Worm (Caenorhabditis elegans) whole organism, L4 larva: Measurements from ENCODE around the gene C27C12.4.

Experiments
- F10B5.3 ChIP-seq: sonication (generic microtip); optimal IDR thresholded peaks from 2 replicates; lab custom pipeline; 2016; ENCODE audit warnings: mild to moderate bottlenecking, missing genetic modification characterization, missing compliant biosample characterization
- F26F4.8 ChIP-seq: fragments of 200-800 bp; sonication (Bioruptor generic); conservative IDR thresholded peaks from 2 replicates; pipeline ENCODE4 v1.3.6; 2022; ENCODE audit warnings: missing genetic modification characterization, missing compliant biosample characterization
- T20F7.1 ChIP-seq: fragments of 200-800 bp; sonication (Bioruptor generic); optimal IDR thresholded peaks from 2 replicates; lab custom pipeline; 2018; ENCODE audit warnings: mild to moderate bottlenecking, missing genetic modification characterization, missing compliant biosample characterization
- aha-1 ChIP-seq: fragments of 150-350 bp; peaks from one replicate; lab custom pipeline; 2014; ENCODE audit warnings: missing biosample characterization, missing genetic modification characterization
- attf-4 ChIP-seq: sonication (generic microtip); optimal IDR thresholded peaks from 3 replicates; lab custom pipeline; 2017; ENCODE audit warnings: missing biosample characterization, missing genetic modification characterization
- dve-1 ChIP-seq: sonication (generic microtip); optimal IDR thresholded peaks from 2 replicates; lab custom pipeline; 2017; ENCODE audit warnings: antibody characterized with exemption, mild to moderate bottlenecking, missing genetic modification characterization, missing compliant biosample characterization; ENCODE audit not compliant: insufficient read depth
- egl-43 ChIP-seq: fragments of 200-800 bp; sonication (Bioruptor generic); IDR thresholded peaks from 2 replicates; pipeline ENCODE4 v1.3.6; 2022; ENCODE audit warnings: missing genetic modification reagents, missing genetic modification characterization, missing compliant biosample characterization
- gei-8 ChIP-seq: fragments of 200-800 bp; sonication (Bioruptor generic); optimal IDR thresholded peaks from 2 replicates; lab custom pipeline; 2018; ENCODE audit warnings: mild to moderate bottlenecking, missing genetic modification characterization, missing compliant biosample characterization
- mxl-3 ChIP-seq: fragments of 200-800 bp; sonication (Bioruptor generic); optimal IDR thresholded peaks from 2 replicates; lab custom pipeline; 2018; ENCODE audit warnings: mild to moderate bottlenecking, missing genetic modification characterization, missing compliant biosample characterization
- nhr-11 ChIP-seq: fragments of 150-350 bp; optimal IDR thresholded peaks from 2 replicates; lab custom pipeline; 2014; ENCODE audit warnings: missing biosample characterization, missing genetic modification characterization
- set-16 ChIP-seq: fragments of 200-800 bp; sonication (Bioruptor generic); IDR thresholded peaks from 2 replicates; pipeline ENCODE4 v1.3.6; 2022; ENCODE audit warnings: missing genetic modification reagents, missing genetic modification characterization, missing compliant biosample characterization
- snpc-1.2 ChIP-seq: fragments of 200-800 bp; sonication (Bioruptor generic); IDR thresholded peaks from 2 replicates; pipeline ENCODE4 v1.3.6; 2022; ENCODE audit warnings: missing genetic modification reagents, missing genetic modification characterization, missing compliant biosample characterization
- unc-62 ChIP-seq, 3 experiments: fragments of 150-350 bp in 1 of 3; sonication (generic microtip); optimal IDR thresholded peaks in 2 of 3; peaks in 1 of 3; 1 replicate in 1 of 3; 2 replicates in 2 of 3; lab custom pipeline; 2014 to 2017; ENCODE audit warnings: missing biosample characterization in 3 of 3, missing genetic modification characterization in 3 of 3, missing genetic modification reagents in 3 of 3, missing genotype in 1 of 3
- zip-11 ChIP-seq: fragments of 200-800 bp; sonication (Bioruptor generic); IDR thresholded peaks from 2 replicates; pipeline ENCODE4 v1.3.6; 2022; ENCODE audit warnings: missing genetic modification characterization, missing compliant biosample characterization

C27C12.4 gene

DNA sequence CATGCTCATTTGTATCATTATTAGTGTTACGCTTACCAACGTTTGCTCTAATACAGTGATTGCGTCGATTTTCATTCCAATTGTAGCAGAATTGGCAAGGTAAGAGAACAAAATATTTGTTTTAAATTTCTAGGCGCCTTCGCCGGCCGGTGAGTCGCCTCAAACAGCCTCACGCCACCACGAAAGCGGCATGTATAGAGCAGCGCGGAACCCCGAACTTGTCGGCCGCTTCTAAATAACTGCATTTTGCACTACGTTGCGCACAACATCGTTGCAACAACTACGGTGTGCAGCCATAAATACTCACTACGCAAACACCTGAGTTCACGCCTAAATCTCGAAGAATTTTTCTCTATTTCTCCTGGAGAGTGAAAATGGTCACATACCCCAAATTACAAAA is 43.3 kb downstream of the C27C12.4 start:
- TF ChIP-seq aha-1 (tag; lab: Kevin White, UChicago) = peak; percentile 59
- TF ChIP-seq dve-1 = no peak
- TF ChIP-seq snpc-1.2 (GFP tag; lab: Robert Waterston, UW) = 0 out of 2 replicates have a peak, but pooled peaks have one; percentile 31

- TF ChIP-seq F10B5.3 (tag; lab: Kevin White, UChicago) (no peak), set-16 (GFP tag; lab: Robert Waterston, UW) (no peak), T20F7.1 (GFP tag; lab: Kevin White, UChicago) (no peak), nhr-11 (tag; lab: Kevin White, UChicago) (no peak), egl-43 (GFP tag; lab: Robert Waterston, UW) (no peak)
These were observed 44.3 kb downstream of the C27C12.4 start, which contains the start of gene lips-8 for ce11 chrX:14898205-14898604. TSS of gene lips-8 (plus strand) at chrX:14898505.

DNA sequence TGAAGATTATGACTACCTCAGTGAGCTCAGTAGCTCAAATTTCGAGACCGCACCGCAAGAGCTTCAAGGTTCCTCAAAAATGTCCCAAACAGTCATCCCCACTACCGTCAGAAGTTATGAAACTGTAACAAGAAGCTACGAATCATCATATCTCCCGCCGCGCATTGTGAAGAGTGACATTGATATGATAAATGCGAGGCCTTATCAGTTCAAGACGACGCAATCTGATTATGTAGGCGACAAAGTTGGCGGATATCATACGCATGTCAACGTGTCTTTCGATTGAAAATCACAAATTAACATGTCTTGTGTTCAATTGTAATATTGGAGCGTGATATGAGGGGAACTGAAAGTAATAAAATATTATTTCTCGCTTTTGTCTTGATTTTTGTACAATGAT is 46.6 kb downstream of the C27C12.4 start:
- peak; percentile 40 for TF ChIP-seq mxl-3 (GFP tag; lab: Kevin White, UChicago)
- TF ChIP-seq zip-11 (GFP tag; lab: Robert Waterston, UW) = no peak

ce11 chrX:14903424-14903823 is 49.5 kb downstream of the C27C12.4 start:
- TF ChIP-seq F26F4.8 (GFP tag; lab: Robert Waterston, UW) (no peak), unc-62 (GFP tag; optimal IDR thresholded peaks at IDR 0.05 in 1 of 2; lab: Kevin White, UChicago) (peak in 1 of 2 experiments; percentile 56), unc-62 (tag; optimal IDR thresholded peaks at IDR 0.05; lab: Kevin White, UChicago) (no peak)

- no peak for TF ChIP-seq attf-4 (tag; lab: Kevin White, UChicago)
- peak in 1 of 2 experiments; percentile 40 for TF ChIP-seq unc-62 (GFP tag; optimal IDR thresholded peaks at IDR 0.05 in 1 of 2; lab: Kevin White, UChicago)
- no peak for TF ChIP-seq unc-62 (tag; optimal IDR thresholded peaks at IDR 0.05; lab: Kevin White, UChicago)
- TF ChIP-seq gei-8 = no peak
- peak; percentile 23 for TF ChIP-seq aha-1 (tag; lab: Kevin White, UChicago)
- TF ChIP-seq, all 104 proteins: peak for 2
These were observed 51.3 kb downstream of the C27C12.4 start, which contains the start of gene hex-5 for ce11 chrX:14905161-14905560. TSS of gene hex-5 (minus strand) at chrX:14905261.
